Worm (Caenorhabditis elegans) whole organism, midembryonic: ENCODE measurements around the gene T24C2.5.

Experiments used
- T22C8.4 ChIP-seq: fragments of 200-800 bp; sonication (Bioruptor generic); IDR thresholded peaks from 2 replicates; pipeline ENCODE4 v1.3.6; 2022; ENCODE audit warnings: missing genetic modification characterization, missing compliant biosample characterization
- cog-1 ChIP-seq: sonication (generic microtip); optimal IDR thresholded peaks from 2 replicates; lab custom pipeline; 2016; ENCODE audit warnings: missing genetic modification characterization, missing compliant biosample characterization
- flt-1 ChIP-seq: fragments of 200-800 bp; sonication (Bioruptor generic); IDR thresholded peaks from 2 replicates; pipeline ENCODE4 v1.3.6; 2022; ENCODE audit warnings: missing genetic modification characterization, missing compliant biosample characterization
- klf-2 ChIP-seq: fragments of 200-800 bp; sonication (Bioruptor generic); conservative IDR thresholded peaks from 2 replicates; pipeline ENCODE4 v1.3.6; 2022; ENCODE audit warnings: missing genetic modification reagents, missing genetic modification characterization, missing compliant biosample characterization
- med-1 ChIP-seq: sonication (generic microtip); optimal IDR thresholded peaks from 2 replicates; lab custom pipeline; 2017; ENCODE audit warnings: missing genetic modification characterization, mild to moderate bottlenecking, missing compliant biosample characterization, antibody characterized with exemption, missing genetic modification reagents; ENCODE audit not compliant: insufficient read depth
- ref-1 ChIP-seq: fragments of 200-800 bp; sonication (Bioruptor generic); conservative IDR thresholded peaks from 2 replicates; pipeline ENCODE4 v1.3.6; 2022; ENCODE audit warnings: missing genetic modification reagents, missing genetic modification characterization, missing compliant biosample characterization
- tab-1 ChIP-seq: fragments of 200-800 bp; sonication (Bioruptor generic); IDR thresholded peaks from 2 replicates; pipeline ENCODE4 v1.3.6; 2022; ENCODE audit warnings: missing genetic modification characterization, missing compliant biosample characterization
- ztf-23 ChIP-seq: fragments of 200-800 bp; sonication (Bioruptor generic); IDR thresholded peaks from 2 replicates; pipeline ENCODE4 v1.3.6; 2022; ENCODE audit warnings: missing genetic modification reagents, missing genetic modification characterization, missing compliant biosample characterization

DNA sequence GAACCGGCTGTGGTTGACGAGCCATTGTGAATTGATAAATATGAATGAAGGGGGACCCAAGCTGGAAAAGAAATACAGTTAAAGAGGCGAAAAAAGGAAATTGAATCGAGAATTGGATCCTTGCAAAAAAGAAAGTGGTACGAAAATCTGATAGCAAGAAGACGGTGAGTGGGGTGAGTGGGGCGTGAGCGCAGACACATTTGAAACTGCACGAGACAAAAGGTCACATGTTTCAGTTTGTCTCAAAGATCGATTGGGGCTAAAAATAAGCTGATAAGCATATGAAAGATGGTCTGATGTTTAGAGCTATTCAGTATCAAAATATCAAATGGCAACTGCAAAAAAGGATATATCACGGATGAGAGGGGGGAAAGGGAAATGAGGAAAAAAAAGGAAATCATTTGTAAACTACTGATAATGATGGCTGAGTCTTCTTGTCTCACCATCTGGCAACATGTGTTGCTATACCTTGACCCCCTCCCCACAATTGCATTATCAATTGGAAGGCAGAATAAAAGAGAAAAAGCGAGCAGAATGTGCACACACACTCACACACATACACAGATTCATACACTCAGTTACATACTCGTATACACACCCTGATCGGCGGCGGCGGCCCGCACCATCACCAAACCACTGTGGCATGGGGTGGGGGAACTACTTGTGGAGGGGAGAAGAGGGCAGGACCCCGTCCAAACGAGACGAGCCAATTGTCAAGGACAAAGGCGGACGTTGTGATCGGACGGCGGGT is 30.2 kb upstream of the T24C2.5 start, which contains the start of gene M163.1:
- TF ChIP-seq cog-1 (tag; lab: Kevin White, UChicago) (peak; percentile 33), T22C8.4 (no peak), ztf-23 (0 out of 2 replicates have a peak, but pooled peaks have one; percentile 17), flt-1 (GFP tag; lab: Robert Waterston, UW) (peak; percentile 73; the same call in 1 of the 2 replicates), ref-1 (GFP tag; lab: Robert Waterston, UW) (no peak), tab-1 (GFP tag; lab: Robert Waterston, UW) (peak; percentile 67; the same call in 1 of the 2 replicates), klf-2 (GFP tag; lab: Robert Waterston, UW) (no peak), med-1 (GFP tag; lab: Kevin White, UChicago) (no peak)
